Worm (Caenorhabditis elegans) whole organism, young adult: ENCODE results near the gene fipr-13.
"Not testable (repeated sequence)": the region's sequence is repeated elsewhere in the genome, so short reads cannot be mapped to it uniquely, and the experiment has no call there.

Source experiments
- B0035.1 ChIP-seq: sonication (generic microtip); optimal IDR thresholded peaks from 2 replicates; lab custom pipeline; 2016; ENCODE audit warnings: missing genetic modification characterization, mild to moderate bottlenecking, missing compliant biosample characterization, missing genotype, missing genetic modification reagents
- C17E4.6 ChIP-seq: fragments of 200-800 bp; sonication (Bioruptor generic); IDR thresholded peaks from 2 replicates; pipeline ENCODE4 v1.3.6; 2022; ENCODE audit warnings: missing genetic modification reagents, missing genetic modification characterization, missing compliant biosample characterization
- D2030.7 ChIP-seq: fragments of 200-800 bp; sonication (Bioruptor generic); IDR thresholded peaks from 2 replicates; pipeline ENCODE4 v1.3.6; 2022; ENCODE audit warnings: missing genetic modification reagents, missing genetic modification characterization, missing compliant biosample characterization
- F33H1.4 ChIP-seq: fragments of 200-800 bp; sonication (Bioruptor generic); IDR thresholded peaks from 2 replicates; pipeline ENCODE4 v1.3.6; 2022; ENCODE audit warnings: missing genetic modification reagents, missing genetic modification characterization, missing compliant biosample characterization
- F37B4.10 ChIP-seq: fragments of 200-800 bp; sonication (Bioruptor generic); IDR thresholded peaks from 2 replicates; pipeline ENCODE4 v1.3.6; 2022; ENCODE audit warnings: missing genetic modification characterization, missing compliant biosample characterization
- K11D2.4 ChIP-seq: fragments of 200-800 bp; sonication (Bioruptor generic); IDR thresholded peaks from 2 replicates; pipeline ENCODE4 v1.3.6; 2022; ENCODE audit warnings: missing genetic modification reagents, missing genetic modification characterization, missing compliant biosample characterization
- Y53G8AR.9 ChIP-seq: fragments of 200-800 bp; sonication (Bioruptor generic); conservative IDR thresholded peaks from 2 replicates; pipeline ENCODE4 v1.3.6; 2022; ENCODE audit warnings: missing genetic modification reagents, missing genetic modification characterization, missing compliant biosample characterization
- Y95B8A.8 ChIP-seq: fragments of 200-800 bp; sonication (Bioruptor generic); IDR thresholded peaks from 2 replicates; pipeline ENCODE4 v1.3.6; 2022; ENCODE audit warnings: missing genetic modification reagents, missing genetic modification characterization, missing compliant biosample characterization
- aptf-2 ChIP-seq: fragments of 200-800 bp; sonication (Bioruptor generic); conservative IDR thresholded peaks from 2 replicates; pipeline ENCODE4 v1.3.6; 2022; ENCODE audit warnings: missing genetic modification reagents, missing genetic modification characterization, missing compliant biosample characterization
- atf-7 ChIP-seq: sonication (generic microtip); optimal IDR thresholded peaks from 2 replicates; lab custom pipeline; 2017; ENCODE audit warnings: mild to moderate bottlenecking, missing genetic modification characterization, missing compliant biosample characterization
- attf-6 ChIP-seq: fragments of 200-800 bp; sonication (Bioruptor generic); IDR thresholded peaks from 2 replicates; pipeline ENCODE4 v1.3.6; 2022; ENCODE audit warnings: missing genetic modification reagents, missing genetic modification characterization, missing compliant biosample characterization
- bed-1 ChIP-seq: fragments of 200-800 bp; sonication (Bioruptor generic); IDR thresholded peaks from 2 replicates; pipeline ENCODE4 v1.3.6; 2022; ENCODE audit warnings: missing genetic modification reagents, missing genetic modification characterization, missing compliant biosample characterization
- cebp-1 ChIP-seq, 2 experiments: fragments of 200-800 bp in 1 of 2; sonication (Bioruptor generic) in 1 of 2; sonication (generic microtip) in 1 of 2; IDR thresholded peaks in 1 of 2; optimal IDR thresholded peaks in 1 of 2; 2 replicates each; pipeline versions ENCODE4 v1.3.6 to Lab custom; 2017 to 2022; ENCODE audit warnings: missing compliant biosample characterization in 2 of 2, missing genetic modification characterization in 2 of 2, mild to moderate bottlenecking in 1 of 2, missing genetic modification reagents in 1 of 2, moderate library complexity in 1 of 2
- ceh-100 ChIP-seq: fragments of 200-800 bp; sonication (Bioruptor generic); IDR thresholded peaks from 2 replicates; pipeline ENCODE4 v1.3.6; 2022; ENCODE audit warnings: missing genetic modification reagents, missing genetic modification characterization, missing compliant biosample characterization
- ceh-27 ChIP-seq: fragments of 200-800 bp; sonication (Bioruptor generic); optimal IDR thresholded peaks from 2 replicates; lab custom pipeline; 2018; ENCODE audit warnings: mild to moderate bottlenecking, missing genetic modification characterization, moderate library complexity, missing compliant biosample characterization
- dox-1 ChIP-seq: fragments of 200-800 bp; sonication (Bioruptor generic); IDR thresholded peaks from 2 replicates; pipeline ENCODE4 v1.3.6; 2022; ENCODE audit warnings: missing genetic modification reagents, missing genetic modification characterization, missing compliant biosample characterization
- egl-44 ChIP-seq: fragments of 200-800 bp; sonication (Bioruptor generic); IDR thresholded peaks from 2 replicates; pipeline ENCODE4 v1.3.6; 2022; ENCODE audit warnings: missing genetic modification reagents, missing genetic modification characterization, missing compliant biosample characterization
- egrh-3 ChIP-seq: fragments of 200-800 bp; sonication (Bioruptor generic); IDR thresholded peaks from 2 replicates; pipeline ENCODE4 v1.3.6; 2022; ENCODE audit warnings: missing genetic modification reagents, missing genetic modification characterization, missing compliant biosample characterization
- hmg-1.2 ChIP-seq: fragments of 200-800 bp; sonication (Bioruptor generic); IDR thresholded peaks from 2 replicates; pipeline ENCODE4 v1.3.6; 2022; ENCODE audit warnings: missing genetic modification reagents, missing genetic modification characterization, missing compliant biosample characterization
- hrde-1 ChIP-seq: sonication (generic microtip); optimal IDR thresholded peaks from 2 replicates; lab custom pipeline; 2016; ENCODE audit warnings: missing genetic modification characterization, mild to moderate bottlenecking, missing compliant biosample characterization, moderate library complexity, missing genotype, missing genetic modification reagents, borderline replicate concordance
- hsf-1 ChIP-seq: fragments of 200-800 bp; sonication (Bioruptor generic); IDR thresholded peaks from 2 replicates; pipeline ENCODE4 v1.3.6; 2022; ENCODE audit warnings: missing genetic modification reagents, missing genetic modification characterization, missing compliant biosample characterization
- let-526 ChIP-seq: fragments of 200-800 bp; sonication (Bioruptor generic); IDR thresholded peaks from 2 replicates; pipeline ENCODE4 v1.3.6; 2022; ENCODE audit warnings: missing genetic modification reagents, missing genetic modification characterization, missing compliant biosample characterization
- lsy-27 ChIP-seq: sonication (generic microtip); optimal IDR thresholded peaks from 2 replicates; lab custom pipeline; 2017; ENCODE audit warnings: missing genetic modification characterization, mild to moderate bottlenecking, missing compliant biosample characterization, antibody characterized with exemption, missing genotype, borderline replicate concordance; ENCODE audit not compliant: insufficient read depth
- madf-3 ChIP-seq: fragments of 200-800 bp; sonication (Bioruptor generic); IDR thresholded peaks from 2 replicates; pipeline ENCODE4 v1.3.6; 2022; ENCODE audit warnings: missing genetic modification reagents, missing genetic modification characterization, missing compliant biosample characterization
- madf-6 ChIP-seq: fragments of 200-800 bp; sonication (Bioruptor generic); IDR thresholded peaks from 2 replicates; pipeline ENCODE4 v1.3.6; 2022; ENCODE audit warnings: missing genetic modification reagents, missing genetic modification characterization, missing compliant biosample characterization
- mcd-1 ChIP-seq: fragments of 200-800 bp; sonication (Bioruptor generic); IDR thresholded peaks from 2 replicates; pipeline ENCODE4 v1.3.6; 2022; ENCODE audit warnings: missing genetic modification reagents, missing genetic modification characterization, missing compliant biosample characterization
- nfya-1 ChIP-seq: sonication (generic microtip); optimal IDR thresholded peaks from 2 replicates; lab custom pipeline; 2017; ENCODE audit warnings: antibody characterized with exemption, missing compliant biosample characterization, missing genetic modification characterization, borderline replicate concordance; ENCODE audit not compliant: insufficient read depth
- nfyb-1 ChIP-seq: fragments of 200-800 bp; sonication (Bioruptor generic); IDR thresholded peaks from 2 replicates; pipeline ENCODE4 v1.3.6; 2022; ENCODE audit warnings: missing genetic modification reagents, missing genetic modification characterization, missing compliant biosample characterization
- pbrm-1 ChIP-seq: fragments of 200-800 bp; sonication (Bioruptor generic); IDR thresholded peaks from 2 replicates; pipeline ENCODE4 v1.3.6; 2022; ENCODE audit warnings: missing genetic modification reagents, missing genetic modification characterization, missing compliant biosample characterization
- rcor-1 ChIP-seq: fragments of 200-800 bp; sonication (Bioruptor generic); IDR thresholded peaks from 2 replicates; pipeline ENCODE4 v1.3.6; 2022; ENCODE audit warnings: missing genetic modification reagents, missing genetic modification characterization, missing compliant biosample characterization
- snpc-1.3 ChIP-seq: sonication (generic microtip); optimal IDR thresholded peaks from 2 replicates; lab custom pipeline; 2017; ENCODE audit warnings: missing genetic modification characterization, mild to moderate bottlenecking, missing compliant biosample characterization, antibody characterized with exemption, moderate library complexity, missing genotype, missing genetic modification reagents; ENCODE audit not compliant: insufficient read depth
- snpc-3.4 ChIP-seq: sonication (generic microtip); optimal IDR thresholded peaks from 2 replicates; lab custom pipeline; 2017; ENCODE audit warnings: missing genetic modification characterization, mild to moderate bottlenecking, missing compliant biosample characterization, antibody characterized with exemption, moderate library complexity, missing genotype, missing genetic modification reagents
- snpc-4 ChIP-seq, 5 experiments: fragments of 150-350 bp in 1 of 5; sonication (generic microtip) in 4 of 5; optimal IDR thresholded peaks; 2 replicates each; lab custom pipeline; 2014 to 2018; ENCODE audit warnings: missing genetic modification characterization in 5 of 5, missing biosample characterization in 3 of 5, antibody characterized with exemption in 2 of 5, mild to moderate bottlenecking in 2 of 5, missing compliant biosample characterization in 2 of 5, missing genotype in 2 of 5, moderate library complexity in 2 of 5, missing genetic modification reagents in 1 of 5
- xnd-1 ChIP-seq: sonication (generic microtip); optimal IDR thresholded peaks from 2 replicates; lab custom pipeline; 2016; ENCODE audit warnings: missing genotype, missing genetic modification reagents, missing genetic modification characterization, missing compliant biosample characterization
- zfh-2 ChIP-seq: fragments of 200-800 bp; sonication (Bioruptor generic); conservative IDR thresholded peaks from 2 replicates; pipeline ENCODE4 v1.3.6; 2022; ENCODE audit warnings: missing genetic modification reagents, missing genetic modification characterization, missing compliant biosample characterization
- ztf-28 ChIP-seq: fragments of 200-800 bp; sonication (Bioruptor generic); IDR thresholded peaks from 2 replicates; pipeline ENCODE4 v1.3.6; 2022; ENCODE audit warnings: missing genetic modification reagents, missing genetic modification characterization, missing compliant biosample characterization
- ztf-6 ChIP-seq: fragments of 200-800 bp; sonication (Bioruptor generic); IDR thresholded peaks from 2 replicates; pipeline ENCODE4 v1.3.6; 2022; ENCODE audit warnings: missing genetic modification reagents, missing genetic modification characterization, missing compliant biosample characterization

Gene fipr-13

DNA sequence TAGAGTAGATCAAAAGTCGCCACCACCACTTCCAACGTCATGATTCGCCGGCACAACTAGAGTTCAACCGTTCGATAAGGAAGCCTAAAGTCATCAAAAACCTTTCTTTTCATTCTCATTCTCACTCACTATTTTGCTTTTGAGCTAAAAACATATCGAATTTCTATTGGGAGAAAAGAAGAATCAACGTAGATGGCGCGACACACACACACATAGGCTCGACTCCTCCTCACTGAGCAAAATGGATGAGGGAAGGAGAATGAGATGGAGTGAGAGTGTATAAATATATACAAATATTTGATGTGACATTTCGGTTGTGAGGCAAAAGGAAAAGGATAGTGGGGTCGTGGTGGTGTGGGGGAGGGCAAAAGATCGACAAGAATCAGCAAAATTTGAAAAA is 19.6 kb upstream of the fipr-13 start:
- TF ChIP-seq B0035.1 (tag; lab: Kevin White, UChicago): no peak
- TF ChIP-seq ztf-6 (GFP tag; lab: Robert Waterston, UW): no peak
- TF ChIP-seq, all 124 proteins: peak for 0

DNA sequence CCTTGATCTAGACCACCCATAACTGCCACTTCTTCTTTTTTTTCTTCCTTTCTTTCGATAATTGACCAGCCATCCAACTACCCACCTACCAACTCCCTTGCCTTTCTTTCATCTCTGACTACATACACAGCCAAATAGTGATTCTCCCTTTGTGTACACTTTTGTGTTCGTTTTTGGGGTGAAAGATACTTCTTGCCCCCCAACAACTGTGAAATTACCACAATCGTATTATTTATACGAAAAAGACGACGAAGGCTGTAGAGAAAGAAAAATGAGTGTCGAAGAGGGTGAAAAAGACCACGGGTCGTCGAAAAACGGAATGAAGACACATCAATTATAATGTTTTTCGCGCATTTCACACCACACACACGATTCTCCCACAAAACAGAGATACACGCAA is 17.8 kb upstream of the fipr-13 start:
- 0 out of 2 replicates have a peak, but pooled peaks have one; percentile 31 for TF ChIP-seq nfyb-1
- no peak for TF ChIP-seq F37B4.10 (GFP tag; lab: Robert Waterston, UW)
- no peak for TF ChIP-seq lsy-27 (tag; lab: Kevin White, UChicago)
- TF ChIP-seq snpc-1.3 (tag; lab: Kevin White, UChicago): no peak
- no peak for TF ChIP-seq madf-6 (GFP tag; lab: Robert Waterston, UW)
- TF ChIP-seq atf-7 (tag; lab: Kevin White, UChicago): no peak
- no peak for TF ChIP-seq ceh-100 (GFP tag; lab: Robert Waterston, UW)
- no peak for TF ChIP-seq C17E4.6 (GFP tag; lab: Robert Waterston, UW)
- 0 out of 2 replicates have a peak, but pooled peaks have one; percentile 10 for TF ChIP-seq D2030.7 (GFP tag; lab: Robert Waterston, UW)
- no peak for TF ChIP-seq snpc-4 (GFP tag; optimal IDR thresholded peaks at IDR 0.05; lab: Kevin White, UChicago)
- TF ChIP-seq snpc-4 (tag; optimal IDR thresholded peaks at IDR 0.05; lab: Kevin White, UChicago): no peak
- TF ChIP-seq ceh-27 (GFP tag; lab: Kevin White, UChicago): peak; percentile 4
- TF ChIP-seq nfya-1: no peak
- no peak for TF ChIP-seq snpc-3.4 (tag; lab: Kevin White, UChicago)
- TF ChIP-seq aptf-2 (GFP tag; lab: Robert Waterston, UW): no peak
- TF ChIP-seq hrde-1: no peak
- TF ChIP-seq, all 124 proteins: peak for 3

DNA sequence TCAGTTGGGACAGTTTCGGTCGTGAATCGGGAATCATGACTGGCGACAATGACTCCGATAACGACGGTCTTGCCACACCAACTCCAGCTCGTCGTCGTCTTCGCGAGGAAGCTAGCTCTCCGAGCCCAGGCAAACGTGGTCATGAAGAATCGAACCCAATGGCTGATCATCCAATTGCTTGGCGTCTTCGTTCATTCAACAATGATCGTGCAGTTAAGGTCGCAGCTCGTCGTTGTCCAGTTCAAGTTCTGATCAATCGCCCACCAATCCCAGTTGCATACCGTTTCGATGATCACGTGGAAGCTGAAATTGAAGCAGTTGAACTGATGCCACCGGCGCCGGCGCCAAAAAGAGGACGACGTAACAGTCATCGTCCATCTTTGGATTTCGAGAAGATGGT is 17.1 kb upstream of the fipr-13 start:
- TF ChIP-seq madf-6 (GFP tag; lab: Robert Waterston, UW) (no peak), zfh-2 (GFP tag; lab: Robert Waterston, UW) (peak; percentile 57; the same call in 1 of the 2 replicates)

DNA sequence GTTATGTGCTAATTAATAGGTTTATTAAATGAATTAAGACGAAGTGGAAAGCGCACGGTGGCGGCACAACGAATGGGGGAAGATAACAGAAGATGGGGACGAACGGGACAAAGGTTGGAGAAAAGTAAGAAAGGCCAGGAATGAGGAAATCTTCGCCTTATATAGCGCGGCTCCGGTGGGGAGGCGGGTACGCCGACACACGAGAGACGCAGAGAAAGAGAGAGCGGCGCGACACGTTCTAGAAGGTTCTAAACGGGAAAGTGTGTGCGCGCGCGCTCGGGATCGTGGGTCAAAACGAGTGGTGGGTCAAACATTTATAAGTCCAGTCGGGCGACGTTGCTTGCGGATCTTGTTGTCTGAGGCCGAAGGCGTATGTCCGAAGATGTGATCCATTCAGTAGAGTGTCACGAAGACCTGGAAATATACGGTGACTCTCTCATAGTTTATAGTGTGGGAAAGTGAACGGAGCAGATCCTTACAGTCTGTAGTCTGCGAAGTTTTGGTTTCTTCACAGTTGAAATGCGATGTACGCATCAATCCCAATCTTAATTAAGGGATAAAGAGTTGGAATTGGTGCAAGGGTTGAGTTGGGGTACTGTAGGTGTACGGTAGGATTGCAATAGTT is 15.0 kb upstream of the fipr-13 start:
- TF ChIP-seq nfyb-1 (0 out of 2 replicates have a peak, but pooled peaks have one; percentile 59), madf-3 (peak; percentile 91), pbrm-1 (GFP tag; lab: Robert Waterston, UW) (peak; percentile 57; the same call in 1 of the 2 replicates), K11D2.4 (GFP tag; lab: Robert Waterston, UW) (peak; percentile 84), mcd-1 (GFP tag; lab: Robert Waterston, UW) (peak; percentile 75), ceh-100 (GFP tag; lab: Robert Waterston, UW) (peak; percentile 13; the same call in 1 of the 2 replicates), let-526 (GFP tag; lab: Robert Waterston, UW) (peak; percentile 49; the same call in 1 of the 2 replicates), bed-1 (GFP tag; lab: Robert Waterston, UW) (0 out of 2 replicates have a peak, but pooled peaks have one; percentile 58), F37B4.10 (GFP tag; lab: Robert Waterston, UW) (0 out of 2 replicates have a peak, but pooled peaks have one; percentile 63), Y95B8A.8 (peak; percentile 60; the same call in 1 of the 2 replicates), egl-44 (peak; percentile 63; the same call in 1 of the 2 replicates), F33H1.4 (GFP tag; lab: Robert Waterston, UW) (peak; percentile 51), hsf-1 (GFP tag; lab: Robert Waterston, UW) (peak; percentile 99), attf-6 (GFP tag; lab: Robert Waterston, UW) (peak; percentile 23; the same call in 1 of the 2 replicates), xnd-1 (tag; lab: Kevin White, UChicago) (peak; percentile 57), D2030.7 (GFP tag; lab: Robert Waterston, UW) (peak; percentile 70), dox-1 (GFP tag; lab: Robert Waterston, UW) (peak; percentile 76; the same call in 1 of the 2 replicates), madf-6 (GFP tag; lab: Robert Waterston, UW) (peak; percentile 94), Y53G8AR.9 (GFP tag; lab: Robert Waterston, UW) (peak; percentile 57; the same call in 1 of the 2 replicates), rcor-1 (peak; percentile 56; the same call in 1 of the 2 replicates), hmg-1.2 (GFP tag; lab: Robert Waterston, UW) (peak; percentile 79), egrh-3 (GFP tag; lab: Robert Waterston, UW) (peak; percentile 60; the same call in 1 of the 2 replicates), ztf-28 (GFP tag; lab: Robert Waterston, UW) (0 out of 2 replicates have a peak, but pooled peaks have one; percentile 30), cebp-1 (GFP tag; IDR thresholded peaks at IDR 0.05; lab: Robert Waterston, UW) (peak; percentile 46; the same call in 1 of the 2 replicates), C17E4.6 (GFP tag; lab: Robert Waterston, UW) (peak; percentile 78)
- TF ChIP-seq cebp-1 (tag; optimal IDR thresholded peaks at IDR 0.05; lab: Kevin White, UChicago): not testable (repeated sequence)
